Fruit fly (Drosophila melanogaster) whole organism, wandering third instar larva: ENCODE measurements around the gene CG15547.

ENCODE experiments used
- Hr78 ChIP-seq: fragments of >200 bp; optimal IDR thresholded peaks from 2 replicates; lab custom pipeline; 2017; ENCODE audit warnings: missing biosample characterization, missing genetic modification characterization
- usp ChIP-seq: fragments of >200 bp; optimal IDR thresholded peaks from 2 replicates; lab custom pipeline; 2017; ENCODE audit warnings: missing biosample characterization, missing genetic modification characterization

- TF ChIP-seq usp: no peak
- no peak for TF ChIP-seq Hr78 (GFP tag; lab: Kevin White, UChicago)
Observed at dm6 chr3R:30923581-30923980, 40.3 kb upstream of the CG15547 start.
